Fruit fly (Drosophila melanogaster): ENCODE results near the gene CG33271.

Gene CG33271

dm6 chr3L:11626229-11626826 lies 49.0 kb upstream of the CG33271 start, which contains the start of gene PCID2 (continued):
- TF ChIP-seq inv (GFP tag; IDR thresholded peaks at IDR 0.05; ENCODE audit: partially characterized antibody) (peak; percentile 64), chinmo (GFP tag; IDR thresholded peaks at IDR 0.05; ENCODE audit: partially characterized antibody) (0 out of 4 replicates have a peak, but pooled peaks have one; percentile 71), CG7963 (GFP tag; IDR thresholded peaks at IDR 0.05; ENCODE audit: partially characterized antibody) (peak; percentile 53; the same call in 1 of the 3 replicates), sna (GFP tag; IDR thresholded peaks at IDR 0.05; ENCODE audit: partially characterized antibody) (peak; percentile 80), hb (GFP tag; IDR thresholded peaks at IDR 0.05; ENCODE audit: partially characterized antibody) (peak; percentile 69), amos (GFP tag; IDR thresholded peaks at IDR 0.05; ENCODE audit: partially characterized antibody) (peak; percentile 83), CG2129 (GFP tag; IDR thresholded peaks at IDR 0.05; ENCODE audit: partially characterized antibody) (peak; percentile 58), ato (GFP tag; IDR thresholded peaks at IDR 0.05; ENCODE audit: partially characterized antibody) (peak; percentile 45; the same call in 1 of the 2 replicates), sens (GFP tag) (peak; percentile 28), Xbp1 (GFP tag; optimal IDR thresholded peaks at IDR 0.05) (no peak), Dref (GFP tag; IDR thresholded peaks at IDR 0.05) (peak; percentile 74), fru (optimal IDR thresholded peaks at IDR 0.05) (no peak), CG11504 (tag; optimal IDR thresholded peaks at IDR 0.05) (no peak), stwl (tag; optimal IDR thresholded peaks at IDR 0.05) (peak; percentile 68), CG6791 (GFP tag; IDR thresholded peaks at IDR 0.05; ENCODE audit: partially characterized antibody) (peak; percentile 77), CG8388 (GFP tag; optimal IDR thresholded peaks at IDR 0.05) (no peak), Vsx1 (GFP tag; optimal IDR thresholded peaks at IDR 0.05) (no peak), vnd (GFP tag; IDR thresholded peaks at IDR 0.05; ENCODE audit: partially characterized antibody) (peak; percentile 77), ewg (GFP tag; optimal IDR thresholded peaks at IDR 0.05) (no peak), row (GFP tag; IDR thresholded peaks at IDR 0.05) (peak; percentile 33; the same call in 1 of the 3 replicates), unc-4 (GFP tag; IDR thresholded peaks at IDR 0.05; ENCODE audit: partially characterized antibody) (peak; percentile 77), Med (GFP tag) (peak; percentile 35), Bgb (GFP tag; IDR thresholded peaks at IDR 0.05; ENCODE audit: partially characterized antibody) (peak; percentile 74), CG4707 (GFP tag; optimal IDR thresholded peaks at IDR 0.05) (no peak), CG13287 (GFP tag; IDR thresholded peaks at IDR 0.05; ENCODE audit: partially characterized antibody) (peak; percentile 89), CG7745 (tag; optimal IDR thresholded peaks at IDR 0.05) (no peak), Doc3 (GFP tag; IDR thresholded peaks at IDR 0.05; ENCODE audit: partially characterized antibody) (peak; percentile 80), az2 (GFP tag; optimal IDR thresholded peaks at IDR 0.05) (no peak), Side (GFP tag; optimal IDR thresholded peaks at IDR 0.05) (no peak), Scr (GFP tag; IDR thresholded peaks at IDR 0.05; ENCODE audit: partially characterized antibody) (peak; percentile 83), CG14860 (GFP tag; IDR thresholded peaks at IDR 0.05; ENCODE audit: partially characterized antibody) (peak; percentile 60; the same call in 2 of the 3 replicates), HLH4C (GFP tag; IDR thresholded peaks at IDR 0.05; ENCODE audit: partially characterized antibody) (peak; percentile 68; the same call in 1 of the 3 replicates), bbx (GFP tag; IDR thresholded peaks at IDR 0.05; ENCODE audit: partially characterized antibody) (peak; percentile 80), E2f2 (GFP tag; IDR thresholded peaks at IDR 0.05) (peak; percentile 53; the same call in 1 of the 2 replicates), knrl (GFP tag; IDR thresholded peaks at IDR 0.05; ENCODE audit: partially characterized antibody) (peak; percentile 79), CG16813 (GFP tag; IDR thresholded peaks at IDR 0.05; ENCODE audit: partially characterized antibody) (peak; percentile 74), nerfin-2 (GFP tag; IDR thresholded peaks at IDR 0.05; ENCODE audit: partially characterized antibody) (peak; percentile 72), B-H1 (GFP tag; IDR thresholded peaks at IDR 0.05) (no peak), D (optimal IDR thresholded peaks at IDR 0.05) (no peak), D (GFP tag; optimal IDR thresholded peaks at IDR 0.05) (no peak), Myb (GFP tag; optimal IDR thresholded peaks at IDR 0.05) (peak; percentile 14), CG17612 (GFP tag; IDR thresholded peaks at IDR 0.05) (no peak), MBD-R2 (GFP tag; IDR thresholded peaks at IDR 0.05) (peak; percentile 58), NFAT (GFP tag; IDR thresholded peaks at IDR 0.05) (no peak), CG10654 (GFP tag; optimal IDR thresholded peaks at IDR 0.05) (no peak), Abd-B (GFP tag; optimal IDR thresholded peaks at IDR 0.05) (no peak), Dll (GFP tag; IDR thresholded peaks at IDR 0.05; ENCODE audit: partially characterized antibody) (peak; percentile 87)

Data from whole organism, embryonic.